Worm (Caenorhabditis elegans): ENCODE measurements around the gene W10D9.1.

ce11 chrII:467265-467664, 12.5 kb downstream of the W10D9.1 start, which contains the start of gene nfyb-1:
- TF ChIP-seq ceh-82 (tag; optimal IDR thresholded peaks at IDR 0.05), result no peak
- no peak for TF ChIP-seq ama-1 (optimal IDR thresholded peaks at IDR 0.05)
- no peak for TF ChIP-seq skn-1 (tag; optimal IDR thresholded peaks at IDR 0.05)
- TF ChIP-seq unc-62 (GFP tag; optimal IDR thresholded peaks at IDR 0.05), result no peak
- TF ChIP-seq nhr-10 (tag; optimal IDR thresholded peaks at IDR 0.05), result no peak
- TF ChIP-seq sma-3 (GFP tag; optimal IDR thresholded peaks at IDR 0.05), result no peak
- no peak for TF ChIP-seq mdl-1 (tag; optimal IDR thresholded peaks at IDR 0.05)
- TF ChIP-seq R02D3.7 (tag; optimal IDR thresholded peaks at IDR 0.05), result no peak
- TF ChIP-seq lin-13 (GFP tag; optimal IDR thresholded peaks at IDR 0.05), result no peak
- TF ChIP-seq lin-39 (tag; optimal IDR thresholded peaks at IDR 0.05), result no peak
- TF ChIP-seq ztf-11 (tag; optimal IDR thresholded peaks at IDR 0.05), result no peak
- TF ChIP-seq fos-1 (tag; optimal IDR thresholded peaks at IDR 0.05), result no peak
